Worm (Caenorhabditis elegans) whole organism, mixed stage, embryonic: ENCODE measurements around the gene F59A7.2.

Experiments used
- ceh-43 ChIP-seq: fragments of 200-800 bp; sonication (Bioruptor generic); optimal IDR thresholded peaks from 2 replicates; lab custom pipeline; 2018; ENCODE audit warnings: mild to moderate bottlenecking, missing genetic modification characterization, moderate library complexity, missing compliant biosample characterization
- flh-1 ChIP-seq: fragments of 200-800 bp; sonication (Bioruptor generic); optimal IDR thresholded peaks from 2 replicates; lab custom pipeline; 2018; ENCODE audit warnings: mild to moderate bottlenecking, missing genetic modification characterization, moderate library complexity, missing compliant biosample characterization
- lin-13 ChIP-seq: fragments of 150-350 bp; optimal IDR thresholded peaks from 2 replicates; lab custom pipeline; 2014; ENCODE audit warnings: missing biosample characterization, missing genetic modification characterization
- mep-1 ChIP-seq: fragments of 150-350 bp; optimal IDR thresholded peaks from 2 replicates; lab custom pipeline; 2017; ENCODE audit warnings: missing biosample characterization, missing genetic modification reagents, missing genetic modification characterization, inconsistent platforms
- nhr-12 ChIP-seq: fragments of 150-350 bp; optimal IDR thresholded peaks from 2 replicates; lab custom pipeline; 2014; ENCODE audit warnings: missing biosample characterization, missing genetic modification characterization
- nhr-2 ChIP-seq: fragments of 150-350 bp; optimal IDR thresholded peaks from 2 replicates; lab custom pipeline; 2014; ENCODE audit warnings: missing biosample characterization, missing genetic modification characterization
- nhr-237 ChIP-seq: fragments of 150-350 bp; optimal IDR thresholded peaks from 2 replicates; lab custom pipeline; 2014; ENCODE audit warnings: missing biosample characterization, missing genetic modification characterization
- nhr-76 ChIP-seq: sonication (generic microtip); optimal IDR thresholded peaks from 2 replicates; lab custom pipeline; 2017; ENCODE audit warnings: missing biosample characterization, missing genetic modification characterization
- pha-4 ChIP-seq: fragments of 150-350 bp; optimal IDR thresholded peaks from 2 replicates; lab custom pipeline; 2018; ENCODE audit warnings: missing biosample characterization, missing genetic modification reagents, missing genetic modification characterization
- snpc-4 ChIP-seq: fragments of 150-350 bp; optimal IDR thresholded peaks from 2 replicates; lab custom pipeline; 2014; ENCODE audit warnings: missing biosample characterization, missing genetic modification characterization
- unc-120 ChIP-seq: sonication (generic microtip); optimal IDR thresholded peaks from 2 replicates; lab custom pipeline; 2017; ENCODE audit warnings: missing genetic modification characterization, missing compliant biosample characterization; ENCODE audit not compliant: poor library complexity, severe bottlenecking
- unc-39 ChIP-seq: fragments of 150-350 bp; optimal IDR thresholded peaks from 2 replicates; lab custom pipeline; 2014; ENCODE audit warnings: missing biosample characterization, missing genetic modification characterization
- unc-62 ChIP-seq: fragments of 150-350 bp; optimal IDR thresholded peaks from 2 replicates; lab custom pipeline; 2014; ENCODE audit warnings: missing biosample characterization, missing genetic modification reagents, missing genetic modification characterization
- ztf-11 ChIP-seq: fragments of 150-350 bp; optimal IDR thresholded peaks from 2 replicates; lab custom pipeline; 2014; ENCODE audit warnings: missing biosample characterization, missing genetic modification characterization

- TF ChIP-seq unc-120 (tag; lab: Kevin White, UChicago) = no peak
- TF ChIP-seq lin-13 (tag; lab: Kevin White, UChicago) = no peak
- TF ChIP-seq pha-4 (tag; lab: Kevin White, UChicago) = no peak
- no peak for TF ChIP-seq nhr-76 (tag; lab: Kevin White, UChicago)
- TF ChIP-seq ztf-11 (tag; lab: Kevin White, UChicago) = no peak
- TF ChIP-seq flh-1 (GFP tag; lab: Kevin White, UChicago) = no peak
- no peak for TF ChIP-seq nhr-12
- no peak for TF ChIP-seq nhr-237 (tag; lab: Kevin White, UChicago)
- no peak for TF ChIP-seq mep-1 (tag; lab: Kevin White, UChicago)
- TF ChIP-seq unc-62 = no peak
- no peak for TF ChIP-seq ceh-43 (GFP tag; lab: Kevin White, UChicago)
- no peak for TF ChIP-seq snpc-4 (tag; lab: Kevin White, UChicago)
- no peak for TF ChIP-seq unc-39 (tag; lab: Kevin White, UChicago)
- TF ChIP-seq nhr-2 (tag; lab: Kevin White, UChicago) = no peak
Measured at ce11 chrV:2004659-2005058, 11.7 kb downstream of the F59A7.2 start, which contains the start of gene cysl-4.
